Worm (Caenorhabditis elegans): ENCODE results near the gene K07H8.2.

DNA sequence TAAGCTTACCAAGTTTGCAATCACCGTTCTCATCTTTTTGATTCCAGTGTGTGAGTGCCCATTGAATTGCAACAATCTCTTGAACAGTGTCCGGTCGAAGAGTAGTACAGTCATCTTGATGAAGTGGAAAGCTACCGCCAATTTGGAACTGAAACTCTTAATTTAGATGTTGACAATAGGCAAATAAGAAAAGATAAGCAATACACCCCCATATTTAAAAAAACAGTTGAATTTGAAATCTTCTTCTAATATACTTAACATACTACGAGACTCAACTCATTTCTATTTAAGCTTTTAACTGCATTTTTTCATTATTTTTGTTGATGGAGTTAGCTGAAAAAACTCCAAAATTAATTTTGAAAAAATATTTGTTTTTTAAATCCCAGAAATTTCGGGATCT is 20.8 kb downstream of the K07H8.2 start:
- TF ChIP-seq tbx-37 (GFP tag; conservative IDR thresholded peaks at IDR 0.05) (no peak), hmg-4 (GFP tag; optimal IDR thresholded peaks at IDR 0.05) (no peak), ets-7 (tag; optimal IDR thresholded peaks at IDR 0.05) (no peak), ama-1 (optimal IDR thresholded peaks at IDR 0.05) (no peak), B0310.2 (tag; optimal IDR thresholded peaks at IDR 0.05) (no peak), sea-1 (GFP tag; conservative IDR thresholded peaks at IDR 0.05) (no peak), tbx-11 (GFP tag; IDR thresholded peaks at IDR 0.05) (no peak), flt-1 (GFP tag; IDR thresholded peaks at IDR 0.05) (no peak), ceh-13 (GFP tag; optimal IDR thresholded peaks at IDR 0.05) (no peak), aly-1 (tag; optimal IDR thresholded peaks at IDR 0.05) (no peak)
